Fruit fly (Drosophila melanogaster) whole organism, wandering third instar larva: ENCODE results near the gene vih.

Experiments
- Abd-B ChIP-seq: fragments of >200 bp; optimal IDR thresholded peaks from 2 replicates; lab custom pipeline; 2017; ENCODE audit warnings: missing biosample characterization, missing genetic modification characterization
- CG32264 ChIP-seq: fragments of 200-800 bp; sonication (Bioruptor generic); optimal IDR thresholded peaks from 2 replicates; lab custom pipeline; 2016; ENCODE audit warnings: missing biosample characterization, missing genetic modification characterization
- CG9705 ChIP-seq: fragments of 200-800 bp; sonication (Bioruptor generic); optimal IDR thresholded peaks from 2 replicates; lab custom pipeline; 2018; ENCODE audit warnings: missing biosample characterization, mild to moderate bottlenecking, missing genetic modification characterization
- CrebA ChIP-seq: fragments of 200-800 bp; sonication (Bioruptor generic); optimal IDR thresholded peaks from 2 replicates; lab custom pipeline; 2016; ENCODE audit warnings: missing biosample characterization, mild to moderate bottlenecking, missing genetic modification characterization, borderline replicate concordance
- Dfd ChIP-seq: fragments of >200 bp; optimal IDR thresholded peaks from 2 replicates; lab custom pipeline; 2017; ENCODE audit warnings: missing biosample characterization, missing genetic modification characterization
- Dif ChIP-seq: fragments of 200-275, 200-300 bp; sonication (Bioruptor generic); optimal IDR thresholded peaks from 2 replicates; lab custom pipeline; 2018; ENCODE audit warnings: missing biosample characterization, missing genetic modification characterization; ENCODE audit not compliant: partially characterized antibody
- GATAd ChIP-seq: sonication (Bioruptor generic); optimal IDR thresholded peaks from 2 replicates; lab custom pipeline; 2016; ENCODE audit warnings: missing biosample characterization, missing genetic modification characterization
- HLH106 ChIP-seq: fragments of 200-800 bp; optimal IDR thresholded peaks from 3 replicates; lab custom pipeline; 2019; ENCODE audit warnings: missing biosample characterization, mild to moderate bottlenecking, missing genetic modification characterization, moderate library complexity
- Hnf4 ChIP-seq: fragments of 200-800 bp; sonication (Bioruptor generic); optimal IDR thresholded peaks from 2 replicates; lab custom pipeline; 2016; ENCODE audit warnings: missing biosample characterization, mild to moderate bottlenecking, missing genetic modification characterization
- Hr78 ChIP-seq: fragments of >200 bp; optimal IDR thresholded peaks from 2 replicates; lab custom pipeline; 2017; ENCODE audit warnings: missing biosample characterization, missing genetic modification characterization
- Hr83 ChIP-seq: fragments of 200-300 bp; sonication (Bioruptor generic); optimal IDR thresholded peaks from 2 replicates; lab custom pipeline; 2016; ENCODE audit warnings: missing biosample characterization, mild to moderate bottlenecking, missing genetic modification characterization, moderate library complexity; ENCODE audit not compliant: poor library complexity, severe bottlenecking
- Jra ChIP-seq: sonication (Bioruptor generic); optimal IDR thresholded peaks from 2 replicates; lab custom pipeline; 2016; ENCODE audit warnings: missing biosample characterization, missing genetic modification characterization
- Mio ChIP-seq: sonication (Bioruptor generic); optimal IDR thresholded peaks from 2 replicates; lab custom pipeline; 2016; ENCODE audit warnings: missing biosample characterization, missing genetic modification characterization
- Myc ChIP-seq: fragments of >200 bp; optimal IDR thresholded peaks from 2 replicates; lab custom pipeline; 2017
- N ChIP-seq: fragments of >200 bp; optimal IDR thresholded peaks from 2 replicates; lab custom pipeline; 2018; ENCODE audit warnings: missing biosample characterization, missing external identifiers, missing genetic modification characterization
- OdsH ChIP-seq: fragments of 200-800 bp; sonication (Bioruptor generic); optimal IDR thresholded peaks from 2 replicates; lab custom pipeline; 2016; ENCODE audit warnings: missing biosample characterization, mild to moderate bottlenecking, missing genetic modification characterization
- Rel ChIP-seq, 2 experiments: fragments of 200-800 bp; sonication (Bioruptor generic) in 1 of 2; optimal IDR thresholded peaks; 2 replicates in 1 of 2; 3 replicates in 1 of 2; lab custom pipeline; 2016 to 2019; ENCODE audit warnings: mild to moderate bottlenecking in 2 of 2, missing biosample characterization in 2 of 2, missing genetic modification characterization in 2 of 2, moderate library complexity in 1 of 2
- Sp1 ChIP-seq: fragments of 200-800 bp; sonication (Bioruptor generic); optimal IDR thresholded peaks from 3 replicates; lab custom pipeline; 2019; ENCODE audit warnings: missing biosample characterization, mild to moderate bottlenecking, missing genetic modification characterization, moderate library complexity
- Vsx2 ChIP-seq: fragments of 200-300, 225-300 bp; sonication (Bioruptor generic); optimal IDR thresholded peaks from 2 replicates; lab custom pipeline; 2018; ENCODE audit warnings: missing biosample characterization, missing genetic modification characterization; ENCODE audit not compliant: partially characterized antibody
- br ChIP-seq: fragments of 200-800 bp; sonication (Bioruptor generic); optimal IDR thresholded peaks from 2 replicates; lab custom pipeline; 2016; ENCODE audit warnings: missing biosample characterization, missing genetic modification characterization
- brk ChIP-seq: fragments of 200-800 bp; sonication (Bioruptor generic); optimal IDR thresholded peaks from 2 replicates; lab custom pipeline; 2016; ENCODE audit warnings: missing biosample characterization, mild to moderate bottlenecking, missing genetic modification characterization
- dl ChIP-seq, 2 experiments: fragments of 175-275, 200-275 bp in 1 of 2; fragments of 200-275 bp in 1 of 2; sonication (Bioruptor generic); optimal IDR thresholded peaks; lab custom pipeline; 2018; ENCODE audit warnings: mild to moderate bottlenecking in 2 of 2, missing biosample characterization in 2 of 2, missing genetic modification characterization in 2 of 2, moderate library complexity in 2 of 2; ENCODE audit not compliant: partially characterized antibody in 2 of 2, insufficient read depth in 1 of 2
- dmrt93B ChIP-seq: fragments of 200-800 bp; sonication (Bioruptor generic); optimal IDR thresholded peaks from 2 replicates; lab custom pipeline; 2018; ENCODE audit warnings: missing biosample characterization, mild to moderate bottlenecking, missing genetic modification characterization
- dsf ChIP-seq: sonication (Bioruptor generic); optimal IDR thresholded peaks from 2 replicates; lab custom pipeline; 2016; ENCODE audit warnings: missing biosample characterization, missing genetic modification characterization, borderline replicate concordance
- ey ChIP-seq: fragments of 200-800 bp; sonication (Bioruptor generic); optimal IDR thresholded peaks from 2 replicates; lab custom pipeline; 2016; ENCODE audit warnings: missing biosample characterization, missing genetic modification characterization
- foxo ChIP-seq, 2 experiments: fragments of 200-800 bp; sonication (Bioruptor generic); optimal IDR thresholded peaks; 2 replicates in 1 of 2; 3 replicates in 1 of 2; lab custom pipeline; 2016 to 2017; ENCODE audit warnings: missing biosample characterization in 2 of 2, missing genetic modification characterization in 2 of 2
- fru ChIP-seq: fragments of 200-800 bp; sonication (Bioruptor generic); optimal IDR thresholded peaks from 3 replicates; lab custom pipeline; 2016; ENCODE audit warnings: missing biosample characterization, mild to moderate bottlenecking, missing genetic modification characterization
- h ChIP-seq: fragments of 200-800 bp; sonication (Bioruptor generic); optimal IDR thresholded peaks from 3 replicates; lab custom pipeline; 2016; ENCODE audit warnings: missing biosample characterization, mild to moderate bottlenecking, missing genetic modification characterization
- jim ChIP-seq: fragments of 175-275, 200-325 bp; sonication (Bioruptor generic); optimal IDR thresholded peaks from 2 replicates; lab custom pipeline; 2016; ENCODE audit warnings: missing biosample characterization, mild to moderate bottlenecking, missing genetic modification characterization
- lola ChIP-seq: fragments of >200 bp; optimal IDR thresholded peaks from 2 replicates; lab custom pipeline; 2017; ENCODE audit warnings: missing biosample characterization, missing genetic modification characterization
- pan ChIP-seq: fragments of >200 bp; optimal IDR thresholded peaks from 2 replicates; lab custom pipeline; 2017
- psq ChIP-seq: fragments of 200-800 bp; sonication (Bioruptor generic); optimal IDR thresholded peaks from 3 replicates; lab custom pipeline; 2017; ENCODE audit warnings: missing biosample characterization, mild to moderate bottlenecking, missing genetic modification characterization, moderate library complexity
- rgr ChIP-seq: fragments of 200-800 bp; sonication (Bioruptor generic); optimal IDR thresholded peaks from 3 replicates; lab custom pipeline; 2016; ENCODE audit warnings: missing biosample characterization, mild to moderate bottlenecking, missing genetic modification characterization
- sage ChIP-seq: fragments of 200-800 bp; sonication (Bioruptor generic); optimal IDR thresholded peaks from 2 replicates; lab custom pipeline; 2016; ENCODE audit warnings: missing biosample characterization, mild to moderate bottlenecking, missing genetic modification characterization
- sv ChIP-seq: fragments of 200-800 bp; sonication (Bioruptor generic); optimal IDR thresholded peaks from 3 replicates; lab custom pipeline; 2016; ENCODE audit warnings: missing biosample characterization, missing genetic modification characterization
- tai ChIP-seq: sonication (Bioruptor generic); optimal IDR thresholded peaks from 2 replicates; lab custom pipeline; 2016; ENCODE audit warnings: missing biosample characterization, missing genetic modification characterization
- usp ChIP-seq: fragments of >200 bp; optimal IDR thresholded peaks from 2 replicates; lab custom pipeline; 2017; ENCODE audit warnings: missing biosample characterization, missing genetic modification characterization
- woc ChIP-seq: sonication (Bioruptor generic); optimal IDR thresholded peaks from 2 replicates; lab custom pipeline; 2016; ENCODE audit warnings: missing biosample characterization, mild to moderate bottlenecking, missing genetic modification characterization

The vih gene

dm6 chr3L:12494273-12494672 is 9.8 kb upstream of the vih start:
- TF ChIP-seq Hr83 (GFP tag; lab: Kevin White, UChicago) (no peak), CG32264 (GFP tag; lab: Kevin White, UChicago) (no peak), ey (GFP tag; lab: Kevin White, UChicago) (no peak), HLH106 (tag; lab: Kevin White, UChicago) (no peak), fru (GFP tag; lab: Kevin White, UChicago) (no peak)

- TF ChIP-seq rgr (GFP tag; lab: Kevin White, UChicago): peak; percentile 81
- peak; percentile 12 for TF ChIP-seq Mio (GFP tag; lab: Kevin White, UChicago)
- peak; percentile 69 for TF ChIP-seq Hnf4
- peak; percentile 18 for TF ChIP-seq dsf
- no peak for TF ChIP-seq Hr83 (GFP tag; lab: Kevin White, UChicago)
- no peak for TF ChIP-seq pan (lab: Kevin White, UChicago)
- peak; percentile 70 for TF ChIP-seq sage (GFP tag; lab: Kevin White, UChicago)
- TF ChIP-seq Myc (lab: Kevin White, UChicago): no peak
- no peak for TF ChIP-seq dl (GFP tag; optimal IDR thresholded peaks at IDR 0.05; lab: Kevin White, UChicago; ENCODE audit: insufficient read depth in 1 of 2, partially characterized antibody in 2 of 2)
- TF ChIP-seq brk (GFP tag; lab: Kevin White, UChicago): no peak
- peak; percentile 88 for TF ChIP-seq fru (GFP tag; lab: Kevin White, UChicago)
- peak; percentile 82 for TF ChIP-seq br
- TF ChIP-seq CG32264 (GFP tag; lab: Kevin White, UChicago): peak; percentile 57
- TF ChIP-seq tai (GFP tag; lab: Kevin White, UChicago): no peak
- no peak for TF ChIP-seq Vsx2 (GFP tag; lab: Kevin White, UChicago)
- peak; percentile 83 for TF ChIP-seq woc
- no peak for TF ChIP-seq CrebA (GFP tag; lab: Kevin White, UChicago)
- peak; percentile 86 for TF ChIP-seq dmrt93B (GFP tag; lab: Kevin White, UChicago)
- no peak for TF ChIP-seq Hr78
- TF ChIP-seq Dfd: no peak
- peak; percentile 3 for TF ChIP-seq Jra
- no peak for TF ChIP-seq sv (GFP tag; lab: Kevin White, UChicago)
- no peak for TF ChIP-seq N (GFP tag; lab: Kevin White, UChicago)
- no peak for TF ChIP-seq Rel (GFP tag; optimal IDR thresholded peaks at IDR 0.05; lab: Kevin White, UChicago)
- peak; percentile 49 for TF ChIP-seq Rel (tag; optimal IDR thresholded peaks at IDR 0.05; lab: Kevin White, UChicago)
- TF ChIP-seq jim (GFP tag; lab: Kevin White, UChicago): no peak
- no peak for TF ChIP-seq Dif (GFP tag; lab: Kevin White, UChicago)
- peak; percentile 90 for TF ChIP-seq HLH106 (tag; lab: Kevin White, UChicago)
- peak; percentile 81 for TF ChIP-seq CG9705 (GFP tag; lab: Kevin White, UChicago)
- TF ChIP-seq psq (GFP tag; lab: Kevin White, UChicago): peak; percentile 81
- no peak for TF ChIP-seq lola (GFP tag; lab: Kevin White, UChicago)
- TF ChIP-seq foxo (GFP tag; optimal IDR thresholded peaks at IDR 0.05; lab: Kevin White, UChicago): peak in 1 of 2 experiments; percentile 87
- TF ChIP-seq OdsH (GFP tag; lab: Kevin White, UChicago): peak; percentile 86
- peak; percentile 91 for TF ChIP-seq Sp1 (GFP tag; lab: Kevin White, UChicago)
- peak; percentile 88 for TF ChIP-seq h
- TF ChIP-seq ey (GFP tag; lab: Kevin White, UChicago): peak; percentile 87
- TF ChIP-seq usp (GFP tag; lab: Kevin White, UChicago): no peak
- no peak for TF ChIP-seq GATAd (GFP tag; lab: Kevin White, UChicago)
- TF ChIP-seq Abd-B (GFP tag; lab: Kevin White, UChicago): no peak
- TF ChIP-seq, all 38 proteins: peak for 20
Observed at dm6 chr3L:12495312-12495725, 8.8 kb upstream of the vih start.
